Fruit fly (Drosophila melanogaster): Measurements from ENCODE around the gene Cht10.

Cht10 gene

dm6 chr2L:23065176-23065575 lies 39.5 kb upstream of the Cht10 start:
- TF ChIP-seq sv (GFP tag; optimal IDR thresholded peaks at IDR 0.05), result no peak
- TF ChIP-seq Abd-B (GFP tag; optimal IDR thresholded peaks at IDR 0.05), result no peak
- TF ChIP-seq fru (GFP tag; optimal IDR thresholded peaks at IDR 0.05), result no peak
- TF ChIP-seq Dfd (GFP tag; optimal IDR thresholded peaks at IDR 0.05), result no peak
- TF ChIP-seq Dif (GFP tag; optimal IDR thresholded peaks at IDR 0.05; ENCODE audit: partially characterized antibody), result no peak
- TF ChIP-seq GATAd (GFP tag; optimal IDR thresholded peaks at IDR 0.05), result no peak
- no peak for TF ChIP-seq Mio (GFP tag; optimal IDR thresholded peaks at IDR 0.05)
- no peak for TF ChIP-seq pan (optimal IDR thresholded peaks at IDR 0.05)
- TF ChIP-seq dmrt93B (GFP tag; optimal IDR thresholded peaks at IDR 0.05), result no peak
- no peak for TF ChIP-seq CG32264 (GFP tag; optimal IDR thresholded peaks at IDR 0.05)
- TF ChIP-seq dsf (GFP tag; optimal IDR thresholded peaks at IDR 0.05; ENCODE audit: borderline replicate concordance), result no peak
- no peak for TF ChIP-seq OdsH (GFP tag; optimal IDR thresholded peaks at IDR 0.05)
- TF ChIP-seq jim (GFP tag; optimal IDR thresholded peaks at IDR 0.05), result no peak
- TF ChIP-seq Rel (GFP tag; optimal IDR thresholded peaks at IDR 0.05), result no peak
- TF ChIP-seq Rel (tag; optimal IDR thresholded peaks at IDR 0.05), result no peak
- no peak for TF ChIP-seq Vsx2 (GFP tag; optimal IDR thresholded peaks at IDR 0.05; ENCODE audit: partially characterized antibody)

- TF ChIP-seq brk (GFP tag; optimal IDR thresholded peaks at IDR 0.05) (peak; percentile 4), Hr78 (GFP tag; optimal IDR thresholded peaks at IDR 0.05) (no peak), CrebA (GFP tag; optimal IDR thresholded peaks at IDR 0.05; ENCODE audit: borderline replicate concordance) (peak; percentile 14), Myc (optimal IDR thresholded peaks at IDR 0.05) (no peak), jim (GFP tag; optimal IDR thresholded peaks at IDR 0.05) (no peak), h (GFP tag; optimal IDR thresholded peaks at IDR 0.05) (no peak), dmrt93B (GFP tag; optimal IDR thresholded peaks at IDR 0.05) (no peak), N (GFP tag; optimal IDR thresholded peaks at IDR 0.05) (no peak), dsf (GFP tag; optimal IDR thresholded peaks at IDR 0.05; ENCODE audit: borderline replicate concordance) (no peak), OdsH (GFP tag; optimal IDR thresholded peaks at IDR 0.05) (no peak)
Observed at dm6 chr2L:23025386-23025785, 329 bp downstream of the Cht10 start.

DNA sequence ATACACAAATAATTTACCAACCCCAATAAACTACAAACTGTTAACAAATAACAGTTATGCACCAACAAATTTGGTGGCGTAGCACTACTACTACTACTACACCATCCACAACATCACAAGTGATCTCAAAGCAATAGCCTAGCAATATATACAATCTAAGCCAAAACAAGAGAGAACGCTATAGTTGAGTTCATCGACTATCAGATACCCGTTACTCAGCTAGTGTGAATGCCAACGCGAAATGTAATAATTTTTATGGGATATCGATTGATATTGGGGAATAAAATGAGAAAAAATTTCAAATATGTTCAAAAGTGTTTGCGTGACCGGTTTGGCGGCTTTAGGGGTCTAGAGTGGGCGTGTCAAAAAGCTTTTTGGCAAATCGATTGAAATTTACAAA lies 1.8 kb downstream of the Cht10 start:
- no peak for TF ChIP-seq Hnf4 (GFP tag; optimal IDR thresholded peaks at IDR 0.05)
- TF ChIP-seq Hr78 (GFP tag; optimal IDR thresholded peaks at IDR 0.05), result no peak
- no peak for TF ChIP-seq h (GFP tag; optimal IDR thresholded peaks at IDR 0.05)
- TF ChIP-seq N (GFP tag; optimal IDR thresholded peaks at IDR 0.05), result no peak
- TF ChIP-seq Dfd (GFP tag; optimal IDR thresholded peaks at IDR 0.05), result peak; percentile 66
- no peak for TF ChIP-seq Myc (optimal IDR thresholded peaks at IDR 0.05)
- no peak for TF ChIP-seq psq (GFP tag; optimal IDR thresholded peaks at IDR 0.05)
- no peak for TF ChIP-seq jim (GFP tag; optimal IDR thresholded peaks at IDR 0.05)

- no peak for TF ChIP-seq br (GFP tag; optimal IDR thresholded peaks at IDR 0.05)
- peak; percentile 18 for TF ChIP-seq h (GFP tag; optimal IDR thresholded peaks at IDR 0.05)
- TF ChIP-seq Dfd (GFP tag; optimal IDR thresholded peaks at IDR 0.05), result peak; percentile 53
Observed at dm6 chr2L:22993779-22994178, 31.9 kb downstream of the Cht10 start.

dm6 chr2L:22981584-22981983 lies 44.1 kb downstream of the Cht10 start, which contains the start of gene cta:
Gene cta, plus strand, starts transcription at chr2L:22981816.
- TF ChIP-seq Hr78 (GFP tag; optimal IDR thresholded peaks at IDR 0.05), result peak; percentile 33
- TF ChIP-seq Hr83 (GFP tag; optimal IDR thresholded peaks at IDR 0.05; ENCODE audit: poor library complexity, severe bottlenecking), result no peak
- peak; percentile 6 for TF ChIP-seq Myc (optimal IDR thresholded peaks at IDR 0.05)
- TF ChIP-seq HLH106 (tag; optimal IDR thresholded peaks at IDR 0.05), result no peak
- TF ChIP-seq dsf (GFP tag; optimal IDR thresholded peaks at IDR 0.05; ENCODE audit: borderline replicate concordance), result no peak
- TF ChIP-seq Dfd (GFP tag; optimal IDR thresholded peaks at IDR 0.05), result no peak
- no peak for TF ChIP-seq sv (GFP tag; optimal IDR thresholded peaks at IDR 0.05)
- TF ChIP-seq CrebA (GFP tag; optimal IDR thresholded peaks at IDR 0.05; ENCODE audit: borderline replicate concordance), result no peak
- TF ChIP-seq Dif (GFP tag; optimal IDR thresholded peaks at IDR 0.05; ENCODE audit: partially characterized antibody), result no peak
- no peak for TF ChIP-seq h (GFP tag; optimal IDR thresholded peaks at IDR 0.05)
- TF ChIP-seq Mio (GFP tag; optimal IDR thresholded peaks at IDR 0.05), result no peak
- TF ChIP-seq CG32264 (GFP tag; optimal IDR thresholded peaks at IDR 0.05), result no peak
- TF ChIP-seq fru (GFP tag; optimal IDR thresholded peaks at IDR 0.05), result no peak
- TF ChIP-seq CG9705 (GFP tag; optimal IDR thresholded peaks at IDR 0.05), result no peak
- TF ChIP-seq Hnf4 (GFP tag; optimal IDR thresholded peaks at IDR 0.05), result no peak
- TF ChIP-seq Jra (GFP tag; optimal IDR thresholded peaks at IDR 0.05), result no peak
- TF ChIP-seq woc (GFP tag; optimal IDR thresholded peaks at IDR 0.05), result peak; percentile 24
- TF ChIP-seq foxo (GFP tag; optimal IDR thresholded peaks at IDR 0.05), result no peak
- TF ChIP-seq ey (GFP tag; optimal IDR thresholded peaks at IDR 0.05), result no peak
- TF ChIP-seq lola (GFP tag; optimal IDR thresholded peaks at IDR 0.05), result peak; percentile 61
- TF ChIP-seq GATAd (GFP tag; optimal IDR thresholded peaks at IDR 0.05), result no peak
- TF ChIP-seq tai (GFP tag; optimal IDR thresholded peaks at IDR 0.05), result no peak
- TF ChIP-seq Rel (GFP tag; optimal IDR thresholded peaks at IDR 0.05), result no peak
- no peak for TF ChIP-seq Rel (tag; optimal IDR thresholded peaks at IDR 0.05)
- no peak for TF ChIP-seq Vsx2 (GFP tag; optimal IDR thresholded peaks at IDR 0.05; ENCODE audit: partially characterized antibody)
- TF ChIP-seq psq (GFP tag; optimal IDR thresholded peaks at IDR 0.05), result no peak
- no peak for TF ChIP-seq Abd-B (GFP tag; optimal IDR thresholded peaks at IDR 0.05)
- TF ChIP-seq N (GFP tag; optimal IDR thresholded peaks at IDR 0.05), result peak; percentile 92

All from whole organism, wandering third instar larva.